Fruit fly (Drosophila melanogaster) whole organism, embryonic: Measurements from ENCODE around the gene CG10470.
A peak's percentile ranks its signal among the peaks of the same experiment; 100 is the strongest.

Experiments used
- Aef1 ChIP-seq: fragments of 200-800 bp; sonication (Bioruptor generic); IDR thresholded peaks from 3 replicates; pipeline ENCODE4 v1.3.6; 2022; ENCODE audit warnings: missing biosample characterization, missing genetic modification characterization
- Bgb ChIP-seq: fragments of 200-800 bp; sonication (Bioruptor generic); IDR thresholded peaks from 2 replicates; pipeline ENCODE4 v1.3.6; 2022; ENCODE audit warnings: missing biosample characterization, missing genetic modification characterization; ENCODE audit not compliant: partially characterized antibody
- CG12071 ChIP-seq: fragments of 200-800 bp; sonication (Bioruptor generic); optimal IDR thresholded peaks from 3 replicates; lab custom pipeline; 2018; ENCODE audit warnings: missing biosample characterization, mild to moderate bottlenecking, missing genetic modification characterization
- CG12299 ChIP-seq: fragments of 200-800 bp; sonication (Bioruptor generic); optimal IDR thresholded peaks from 2 replicates; lab custom pipeline; 2018; ENCODE audit warnings: missing biosample characterization, mild to moderate bottlenecking, missing genetic modification characterization
- CG12769 ChIP-seq: fragments of 200-800 bp; sonication (Bioruptor generic); optimal IDR thresholded peaks from 2 replicates; lab custom pipeline; 2019; ENCODE audit warnings: missing biosample characterization, mild to moderate bottlenecking, missing genetic modification characterization, moderate library complexity
- CG14014 ChIP-seq: fragments of 200-800 bp; sonication (Bioruptor generic); IDR thresholded peaks from 2 replicates; pipeline ENCODE4 v1.3.6; 2022; ENCODE audit warnings: missing biosample characterization, missing genetic modification characterization
- CG14441 ChIP-seq: fragments of 200-800 bp; sonication (Bioruptor generic); IDR thresholded peaks from 2 replicates; pipeline ENCODE4 v1.3.6; 2022; ENCODE audit warnings: missing biosample characterization, missing genetic modification characterization
- CG15011 ChIP-seq: fragments of 200-800 bp; sonication (Bioruptor generic); optimal IDR thresholded peaks from 3 replicates; lab custom pipeline; 2018; ENCODE audit warnings: missing biosample characterization, mild to moderate bottlenecking, missing genetic modification characterization
- CG16813 ChIP-seq: fragments of 200-800 bp; sonication (Bioruptor generic); IDR thresholded peaks from 3 replicates; pipeline ENCODE4 v1.3.6; 2022; ENCODE audit warnings: missing biosample characterization, missing genetic modification characterization; ENCODE audit not compliant: partially characterized antibody
- CG17361 ChIP-seq: fragments of 200-800 bp; sonication (Bioruptor generic); IDR thresholded peaks from 3 replicates; pipeline ENCODE4 v1.3.6; 2022; ENCODE audit warnings: missing biosample characterization, missing genetic modification characterization
- CG2120 ChIP-seq: fragments of 200-800 bp; sonication (Bioruptor generic); optimal IDR thresholded peaks from 3 replicates; lab custom pipeline; 2016; ENCODE audit warnings: missing biosample characterization, missing genetic modification characterization
- CG2889 ChIP-seq: fragments of 200-800 bp; sonication (Bioruptor generic); IDR thresholded peaks from 3 replicates; pipeline ENCODE4 v1.3.6; 2022; ENCODE audit warnings: missing biosample characterization, missing genetic modification characterization
- CG42726 ChIP-seq: fragments of 200-800 bp; sonication (Bioruptor generic); IDR thresholded peaks from 2 replicates; pipeline ENCODE4 v1.3.6; 2022; ENCODE audit warnings: missing biosample characterization, missing genetic modification characterization; ENCODE audit not compliant: partially characterized antibody
- CG4328 ChIP-seq: fragments of 200-800 bp; sonication (Bioruptor generic); optimal IDR thresholded peaks from 3 replicates; lab custom pipeline; 2017; ENCODE audit warnings: missing biosample characterization, missing genetic modification reagents, missing genetic modification characterization
- CG4854 ChIP-seq: fragments of 200-800 bp; sonication (Bioruptor generic); optimal IDR thresholded peaks from 2 replicates; lab custom pipeline; 2016; ENCODE audit warnings: missing biosample characterization, missing genetic modification characterization, inconsistent platforms
- CG6854 ChIP-seq: fragments of 200-800 bp; sonication (Bioruptor generic); optimal IDR thresholded peaks from 3 replicates; lab custom pipeline; 2017; ENCODE audit warnings: missing biosample characterization, mild to moderate bottlenecking, missing genetic modification characterization
- CG7372 ChIP-seq: fragments of 200-800 bp; sonication (Bioruptor generic); IDR thresholded peaks from 2 replicates; pipeline ENCODE4 v1.3.6; 2022; ENCODE audit warnings: missing biosample characterization, missing genetic modification characterization
- CG7987 ChIP-seq: fragments of 200-800 bp; sonication (Bioruptor generic); optimal IDR thresholded peaks from 2 replicates; lab custom pipeline; 2018; ENCODE audit warnings: missing biosample characterization, mild to moderate bottlenecking, missing genetic modification characterization, moderate library complexity
- CG8765 ChIP-seq: fragments of 200-800 bp; sonication (Bioruptor generic); IDR thresholded peaks from 2 replicates; pipeline ENCODE4 v1.3.6; 2022; ENCODE audit warnings: missing biosample characterization, missing genetic modification characterization
- CkIIα-i1 ChIP-seq: fragments of 200-800 bp; sonication (Bioruptor generic); IDR thresholded peaks from 2 replicates; pipeline ENCODE4 v1.3.6; 2022; ENCODE audit warnings: missing biosample characterization, missing genetic modification characterization
- Dek ChIP-seq: fragments of 200-800 bp; sonication (Bioruptor generic); optimal IDR thresholded peaks from 3 replicates; lab custom pipeline; 2019; ENCODE audit warnings: missing biosample characterization, mild to moderate bottlenecking, missing genetic modification characterization, moderate library complexity
- Dip3 ChIP-seq: fragments of 200-800 bp; sonication (Bioruptor generic); optimal IDR thresholded peaks from 3 replicates; lab custom pipeline; 2016; ENCODE audit warnings: missing biosample characterization, missing genetic modification characterization
- Doc2 ChIP-seq: fragments of 200-800 bp; sonication (Bioruptor generic); IDR thresholded peaks from 2 replicates; pipeline ENCODE4 v1.3.6; 2022; ENCODE audit warnings: missing biosample characterization, missing genetic modification characterization
- E2f1 ChIP-seq: fragments of 200-800 bp; sonication (Bioruptor generic); IDR thresholded peaks from 2 replicates; pipeline ENCODE4 v1.3.6; 2022; ENCODE audit warnings: missing biosample characterization, missing genetic modification characterization
- Eip74EF ChIP-seq, 2 experiments: fragments of 200-800 bp in 1 of 2; fragments of >200 bp in 1 of 2; sonication (Bioruptor generic) in 1 of 2; optimal IDR thresholded peaks; 2 replicates each; lab custom pipeline; 2017 to 2019; ENCODE audit warnings: missing biosample characterization in 2 of 2, missing genetic modification characterization in 2 of 2, mild to moderate bottlenecking in 1 of 2, moderate library complexity in 1 of 2
- Ets65A ChIP-seq: fragments of 200-800 bp; sonication (Bioruptor generic); peaks from one replicate; lab custom pipeline; 2016; ENCODE audit warnings: missing biosample characterization, missing genetic modification characterization
- Gug ChIP-seq: fragments of 200-800 bp; sonication (Bioruptor generic); IDR thresholded peaks from 4 replicates; pipeline ENCODE4 v1.3.6; 2022; ENCODE audit warnings: missing biosample characterization, missing genetic modification characterization
- H15 ChIP-seq: fragments of 200-800 bp; sonication (Bioruptor generic); IDR thresholded peaks from 3 replicates; pipeline ENCODE4 v1.3.6; 2022; ENCODE audit warnings: missing biosample characterization, missing genetic modification characterization
- Hey ChIP-seq: fragments of 200-800 bp; sonication (Bioruptor generic); optimal IDR thresholded peaks from 3 replicates; lab custom pipeline; 2018; ENCODE audit warnings: missing biosample characterization, mild to moderate bottlenecking, missing genetic modification characterization
- Hr39 ChIP-seq: fragments of >200 bp; optimal IDR thresholded peaks from 2 replicates; lab custom pipeline; 2017
- Hr51 ChIP-seq, 2 experiments: fragments of 200-800 bp; sonication (Bioruptor generic); optimal IDR thresholded peaks; 2 replicates in 1 of 2; 3 replicates in 1 of 2; lab custom pipeline; 2016 to 2018; ENCODE audit warnings: missing biosample characterization in 2 of 2, missing genetic modification characterization in 2 of 2, mild to moderate bottlenecking in 1 of 2, moderate library complexity in 1 of 2
- MBD-R2 ChIP-seq: fragments of 200-800 bp; sonication (Bioruptor generic); IDR thresholded peaks from 2 replicates; pipeline ENCODE4 v1.3.6; 2022; ENCODE audit warnings: missing biosample characterization, missing genetic modification characterization
- NK7.1 ChIP-seq: fragments of 200-800 bp; sonication (Bioruptor generic); optimal IDR thresholded peaks from 3 replicates; lab custom pipeline; 2016; ENCODE audit warnings: missing biosample characterization, missing genetic modification characterization
- Poxn ChIP-seq: fragments of 200-800 bp; sonication (Bioruptor generic); IDR thresholded peaks from 2 replicates; pipeline ENCODE4 v1.3.6; 2022; ENCODE audit warnings: missing biosample characterization, missing genetic modification characterization
- Ravus ChIP-seq: fragments of 200-800 bp; sonication (Bioruptor generic); IDR thresholded peaks from 2 replicates; pipeline ENCODE4 v1.3.6; 2022; ENCODE audit warnings: missing biosample characterization, missing genetic modification characterization
- Ssrp ChIP-seq: fragments of 200-800 bp; sonication (Bioruptor generic); optimal IDR thresholded peaks from 2 replicates; lab custom pipeline; 2018; ENCODE audit warnings: missing biosample characterization, mild to moderate bottlenecking, missing genetic modification characterization, moderate library complexity
- YL-1 ChIP-seq: fragments of 200-800 bp; sonication (Bioruptor generic); optimal IDR thresholded peaks from 3 replicates; lab custom pipeline; 2017; ENCODE audit warnings: missing biosample characterization, mild to moderate bottlenecking, missing genetic modification characterization
- ac ChIP-seq: fragments of 200-800 bp; sonication (Bioruptor generic); optimal IDR thresholded peaks from 3 replicates; lab custom pipeline; 2017; ENCODE audit warnings: missing biosample characterization, mild to moderate bottlenecking, missing genetic modification characterization
- ara ChIP-seq: fragments of 200-800 bp; sonication (Bioruptor generic); IDR thresholded peaks from 2 replicates; pipeline ENCODE4 v1.3.6; 2022; ENCODE audit warnings: missing biosample characterization, missing genetic modification characterization
- bigmax ChIP-seq: fragments of 200-800 bp; sonication (Bioruptor generic); optimal IDR thresholded peaks from 2 replicates; lab custom pipeline; 2018; ENCODE audit warnings: missing biosample characterization, mild to moderate bottlenecking, missing genetic modification characterization
- ci ChIP-seq: fragments of 200-800 bp; sonication (Bioruptor generic); IDR thresholded peaks from 3 replicates; pipeline ENCODE4 v1.3.6; 2022; ENCODE audit warnings: missing biosample characterization, missing genetic modification characterization
- eve ChIP-seq, 2 experiments: fragments of >200 bp; optimal IDR thresholded peaks; 2 replicates each; lab custom pipeline; 2017; ENCODE audit warnings: missing biosample characterization in 2 of 2, missing genetic modification characterization in 2 of 2
- gem ChIP-seq: fragments of 200-800 bp; sonication (Bioruptor generic); optimal IDR thresholded peaks from 2 replicates; lab custom pipeline; 2019; ENCODE audit warnings: missing biosample characterization, mild to moderate bottlenecking, missing genetic modification characterization, moderate library complexity
- gsb-n ChIP-seq: fragments of 200-800 bp; sonication (Bioruptor generic); optimal IDR thresholded peaks from 3 replicates; lab custom pipeline; 2018; ENCODE audit warnings: missing biosample characterization, mild to moderate bottlenecking, missing genetic modification characterization
- prd ChIP-seq, 3 experiments: fragments of >200 bp in 2 of 3; fragments of 200-800 bp in 1 of 3; sonication (Bioruptor generic) in 1 of 3; optimal IDR thresholded peaks in 2 of 3; IDR thresholded peaks in 1 of 3; 2 replicates in 2 of 3; 3 replicates in 1 of 3; pipeline versions ENCODE4 v1.3.6 to Lab custom; 2017 to 2022; ENCODE audit warnings: missing biosample characterization in 1 of 3, missing genetic modification characterization in 1 of 3
- so ChIP-seq: fragments of 200-800 bp; sonication (Bioruptor generic); IDR thresholded peaks from 3 replicates; pipeline ENCODE4 v1.3.6; 2022; ENCODE audit warnings: missing biosample characterization, missing genetic modification characterization
- tap ChIP-seq: fragments of 200-800 bp; optimal IDR thresholded peaks from 3 replicates; lab custom pipeline; 2019; ENCODE audit warnings: missing biosample characterization, mild to moderate bottlenecking, missing genetic modification characterization, moderate library complexity
- tll ChIP-seq, 2 experiments: fragments of 200-800 bp in 1 of 2; fragments of >200 bp in 1 of 2; sonication (Bioruptor generic) in 1 of 2; optimal IDR thresholded peaks; 2 replicates each; lab custom pipeline; 2017 to 2019; ENCODE audit warnings: missing biosample characterization in 2 of 2, missing genetic modification characterization in 2 of 2, mild to moderate bottlenecking in 1 of 2, moderate library complexity in 1 of 2
- vfl ChIP-seq: fragments of 200-800 bp; sonication (Bioruptor generic); optimal IDR thresholded peaks from 2 replicates; lab custom pipeline; 2016; ENCODE audit warnings: missing biosample characterization, missing genetic modification characterization
- wek ChIP-seq: fragments of 200-800 bp; sonication (Bioruptor generic); optimal IDR thresholded peaks from 3 replicates; lab custom pipeline; 2018; ENCODE audit warnings: missing biosample characterization, mild to moderate bottlenecking, missing genetic modification characterization, moderate library complexity

The CG10470 gene

dm6 chr2L:19036105-19036714 lies 12.7 kb upstream of the CG10470 start (continued):
- no peak for TF ChIP-seq CG14441 (GFP tag; lab: Robert Waterston, UW)
- TF ChIP-seq Bgb (GFP tag; lab: Robert Waterston, UW) = no peak
- TF ChIP-seq CG42726 (GFP tag; lab: Robert Waterston, UW) = no peak
- no peak for TF ChIP-seq CG8765 (GFP tag; lab: Robert Waterston, UW)
- TF ChIP-seq E2f1 (GFP tag; lab: Robert Waterston, UW) = no peak
- TF ChIP-seq CG4854 (GFP tag; lab: Kevin White, UChicago) = no peak
- TF ChIP-seq gem (tag; lab: Kevin White, UChicago) = peak; percentile 45
- TF ChIP-seq CG12299 (tag; lab: Kevin White, UChicago) = no peak
- no peak for TF ChIP-seq Doc2 (GFP tag; lab: Robert Waterston, UW)
- TF ChIP-seq CG7987 = no peak
- no peak for TF ChIP-seq Dip3 (GFP tag; lab: Kevin White, UChicago)
- peak in 1 of 2 experiments; percentile 22 for TF ChIP-seq Hr51 (GFP tag; optimal IDR thresholded peaks at IDR 0.05; lab: Kevin White, UChicago)
- no peak for TF ChIP-seq ci
- TF ChIP-seq CkIIα-i1 (GFP tag; lab: Robert Waterston, UW) = no peak
- no peak for TF ChIP-seq CG6854
- TF ChIP-seq Ssrp (tag; lab: Kevin White, UChicago) = no peak
- TF ChIP-seq NK7.1 (GFP tag; lab: Kevin White, UChicago) = no peak
- TF ChIP-seq CG15011 (GFP tag; lab: Kevin White, UChicago) = no peak
- peak; percentile 39 for TF ChIP-seq CG2120
- TF ChIP-seq ac (GFP tag; lab: Kevin White, UChicago) = no peak
- peak in 1 of 2 experiments; percentile 1 for TF ChIP-seq Eip74EF (GFP tag; optimal IDR thresholded peaks at IDR 0.05; lab: Kevin White, UChicago)
- no peak for TF ChIP-seq wek (GFP tag; lab: Kevin White, UChicago)
- TF ChIP-seq CG4328 (GFP tag; lab: Kevin White, UChicago) = no peak
- TF ChIP-seq CG14014 (GFP tag; lab: Robert Waterston, UW) = no peak
- TF ChIP-seq Ravus (GFP tag; lab: Robert Waterston, UW) = no peak
- no peak for TF ChIP-seq Hr39 (lab: Kevin White, UChicago)
- TF ChIP-seq YL-1 (GFP tag; lab: Kevin White, UChicago) = no peak
- TF ChIP-seq prd (optimal IDR thresholded peaks at IDR 0.05; lab: Kevin White, UChicago) = no peak
- TF ChIP-seq prd (GFP tag; IDR thresholded peaks at IDR 0.05; lab: Robert Waterston, UW) = no peak
- TF ChIP-seq bigmax (GFP tag; lab: Kevin White, UChicago) = no peak
- TF ChIP-seq Hey (tag; lab: Kevin White, UChicago) = no peak
- TF ChIP-seq MBD-R2 (GFP tag; lab: Robert Waterston, UW) = peak; percentile 15; the same call in 1 of the 2 replicates
- TF ChIP-seq tap (tag; lab: Kevin White, UChicago) = no peak
- TF ChIP-seq vfl (GFP tag; lab: Kevin White, UChicago) = no peak
- TF ChIP-seq tll (GFP tag; optimal IDR thresholded peaks at IDR 0.05; lab: Kevin White, UChicago) = no peak
- TF ChIP-seq gsb-n (tag; lab: Kevin White, UChicago) = no peak
- TF ChIP-seq Ets65A (GFP tag; lab: Kevin White, UChicago) = no peak
- no peak for TF ChIP-seq CG2889 (GFP tag; lab: Robert Waterston, UW)
- TF ChIP-seq so = no peak
- TF ChIP-seq Gug (GFP tag; lab: Robert Waterston, UW) = no peak
- TF ChIP-seq H15 = no peak
- TF ChIP-seq Dek (tag; lab: Kevin White, UChicago) = peak; percentile 5
- TF ChIP-seq Poxn = no peak
- no peak for TF ChIP-seq Aef1 (GFP tag; lab: Robert Waterston, UW)
- TF ChIP-seq CG7372 (GFP tag; lab: Robert Waterston, UW) = no peak
- no peak for TF ChIP-seq CG12071 (GFP tag; lab: Kevin White, UChicago)
- TF ChIP-seq CG16813 (GFP tag; lab: Robert Waterston, UW) = no peak
- no peak for TF ChIP-seq ara (GFP tag; lab: Robert Waterston, UW)
- TF ChIP-seq CG17361 = 0 out of 3 replicates have a peak, but pooled peaks have one; percentile 25
- TF ChIP-seq eve (GFP tag; optimal IDR thresholded peaks at IDR 0.05; lab: Kevin White, UChicago) = no peak
- peak; percentile 91 for TF ChIP-seq CG12769 (tag; lab: Kevin White, UChicago)
